Worm (Caenorhabditis elegans) whole organism, L1 larva: ENCODE measurements around the gene Y32H12A.6.

Experiments used
- C04F5.9 ChIP-seq: sonication (generic microtip); optimal IDR thresholded peaks from 2 replicates; lab custom pipeline; 2016; ENCODE audit warnings: missing genetic modification characterization, missing compliant biosample characterization
- C16A3.4 ChIP-seq: fragments of 150-350 bp; optimal IDR thresholded peaks from 2 replicates; lab custom pipeline; 2014; ENCODE audit warnings: missing biosample characterization, missing genetic modification characterization
- C34B4.2 ChIP-seq: sonication (generic microtip); optimal IDR thresholded peaks from 2 replicates; lab custom pipeline; 2017; ENCODE audit warnings: mild to moderate bottlenecking, missing genetic modification characterization, missing compliant biosample characterization
- F16B12.6 ChIP-seq: fragments of 150-350 bp; optimal IDR thresholded peaks from 2 replicates; lab custom pipeline; 2014; ENCODE audit warnings: missing biosample characterization, missing genetic modification characterization
- Y116A8C.19 ChIP-seq: sonication (generic microtip); optimal IDR thresholded peaks from 2 replicates; lab custom pipeline; 2016; ENCODE audit warnings: missing compliant biosample characterization, missing genetic modification characterization, borderline replicate concordance
- aha-1 ChIP-seq: fragments of 150-350 bp; optimal IDR thresholded peaks from 2 replicates; lab custom pipeline; 2014; ENCODE audit warnings: missing biosample characterization, missing genetic modification characterization
- alr-1 ChIP-seq: fragments of 200-800 bp; sonication (Bioruptor generic); optimal IDR thresholded peaks from 2 replicates; lab custom pipeline; 2018; ENCODE audit warnings: borderline replicate concordance, mild to moderate bottlenecking, missing genetic modification characterization, missing compliant biosample characterization
- aly-2 ChIP-seq: fragments of 150-350 bp; optimal IDR thresholded peaks from 2 replicates; lab custom pipeline; 2014; ENCODE audit warnings: missing biosample characterization, missing genetic modification characterization
- ama-1 ChIP-seq: fragments of 150-350 bp; optimal IDR thresholded peaks from 2 replicates; lab custom pipeline; 2014
- ceh-82 ChIP-seq, 3 experiments: fragments of 150-350 bp in 1 of 3; sonication (generic microtip) in 2 of 3; optimal IDR thresholded peaks; 2 replicates each; lab custom pipeline; 2014 to 2017; ENCODE audit warnings: missing biosample characterization in 3 of 3, missing genetic modification characterization in 3 of 3
- ceh-88 ChIP-seq: fragments of 200-800 bp; sonication (Bioruptor generic); IDR thresholded peaks from 2 replicates; pipeline ENCODE4 v1.3.6; 2022; ENCODE audit warnings: missing genetic modification characterization, missing compliant biosample characterization
- dsc-1 ChIP-seq: sonication (generic microtip); optimal IDR thresholded peaks from 2 replicates; lab custom pipeline; 2016; ENCODE audit warnings: mild to moderate bottlenecking, missing genetic modification characterization, missing compliant biosample characterization
- efl-1 ChIP-seq, 4 experiments: fragments of 150-350 bp; optimal IDR thresholded peaks in 3 of 4; peaks in 1 of 4; 1 replicate in 1 of 4; 2 replicates in 3 of 4; lab custom pipeline; 2014; ENCODE audit warnings: missing biosample characterization in 2 of 4, missing genetic modification characterization in 2 of 4, missing genetic modification reagents in 2 of 4
- egl-13 ChIP-seq: sonication (generic microtip); optimal IDR thresholded peaks from 2 replicates; lab custom pipeline; 2016; ENCODE audit warnings: missing genotype, missing genetic modification reagents, missing genetic modification characterization, missing compliant biosample characterization
- egl-27 ChIP-seq, 2 experiments: fragments of 150-350 bp in 1 of 2; sonication (generic microtip); optimal IDR thresholded peaks; 3 replicates each; lab custom pipeline; 2017 to 2018; ENCODE audit warnings: missing biosample characterization in 2 of 2, missing genetic modification characterization in 2 of 2, missing genetic modification reagents in 2 of 2
- elt-3 ChIP-seq, 6 experiments: fragments of 150-350 bp in 1 of 6; sonication (generic microtip); optimal IDR thresholded peaks; 2 replicates each; lab custom pipeline; 2017 to 2018; ENCODE audit warnings: missing biosample characterization in 6 of 6, missing genetic modification characterization in 6 of 6, inconsistent platforms in 1 of 6
- ets-5 ChIP-seq: fragments of 200-800 bp; sonication (Bioruptor generic); IDR thresholded peaks from 2 replicates; pipeline ENCODE4 v1.3.6; 2022; ENCODE audit warnings: missing genetic modification characterization, missing compliant biosample characterization
- fkh-10 ChIP-seq: sonication (generic microtip); optimal IDR thresholded peaks from 2 replicates; lab custom pipeline; 2017; ENCODE audit warnings: missing biosample characterization, missing genetic modification reagents, missing genetic modification characterization
- fkh-4 ChIP-seq: sonication (generic microtip); optimal IDR thresholded peaks from 2 replicates; lab custom pipeline; 2016; ENCODE audit warnings: missing compliant biosample characterization, missing genetic modification characterization, borderline replicate concordance
- fos-1 ChIP-seq: fragments of 150-350 bp; optimal IDR thresholded peaks from 2 replicates; lab custom pipeline; 2014; ENCODE audit warnings: missing biosample characterization, missing genetic modification characterization
- grh-1 ChIP-seq: fragments of 200-800 bp; sonication (Bioruptor generic); IDR thresholded peaks from 2 replicates; pipeline ENCODE4 v1.3.6; 2022; ENCODE audit warnings: missing genetic modification reagents, missing genetic modification characterization, missing compliant biosample characterization
- hlh-4 ChIP-seq: sonication (generic microtip); optimal IDR thresholded peaks from 2 replicates; lab custom pipeline; 2016; ENCODE audit warnings: mild to moderate bottlenecking, missing genetic modification characterization, missing compliant biosample characterization
- hpl-2 ChIP-seq: fragments of 150-350 bp; optimal IDR thresholded peaks from 2 replicates; lab custom pipeline; 2014; ENCODE audit warnings: missing biosample characterization, missing genetic modification reagents, missing genetic modification characterization
- lin-14 ChIP-seq: fragments of 200-800 bp; sonication (Bioruptor generic); optimal IDR thresholded peaks from 2 replicates; lab custom pipeline; 2018; ENCODE audit warnings: mild to moderate bottlenecking, missing genetic modification characterization, moderate library complexity, missing compliant biosample characterization
- lin-35 ChIP-seq, 2 experiments: fragments of 150-350 bp; optimal IDR thresholded peaks; 2 replicates each; lab custom pipeline; 2014; ENCODE audit warnings: missing biosample characterization in 2 of 2, missing genetic modification characterization in 2 of 2, missing genetic modification reagents in 2 of 2
- lsy-2 ChIP-seq, 2 experiments: fragments of 150-350 bp; optimal IDR thresholded peaks; 2 replicates each; lab custom pipeline; 2014; ENCODE audit warnings: missing biosample characterization in 2 of 2, missing genetic modification characterization in 2 of 2
- mdl-1 ChIP-seq, 2 experiments: fragments of 150-350 bp; optimal IDR thresholded peaks; 2 replicates each; lab custom pipeline; 2014 to 2017; ENCODE audit warnings: missing biosample characterization in 2 of 2, missing genetic modification characterization in 2 of 2, inconsistent platforms in 1 of 2
- mef-2 ChIP-seq: fragments of 150-350 bp; optimal IDR thresholded peaks from 2 replicates; lab custom pipeline; 2014; ENCODE audit warnings: missing biosample characterization, missing genetic modification characterization
- mep-1 ChIP-seq: fragments of 150-350 bp; optimal IDR thresholded peaks from 2 replicates; lab custom pipeline; 2014; ENCODE audit warnings: missing biosample characterization, missing genetic modification characterization
- nhr-11 ChIP-seq: fragments of 150-350 bp; optimal IDR thresholded peaks from 2 replicates; lab custom pipeline; 2014; ENCODE audit warnings: missing biosample characterization, missing genetic modification characterization
- nhr-19 ChIP-seq: fragments of 200-800 bp; sonication (Bioruptor generic); conservative IDR thresholded peaks from 2 replicates; pipeline ENCODE4 v1.3.6; 2022; ENCODE audit warnings: missing genetic modification characterization, missing compliant biosample characterization
- nhr-47 ChIP-seq: sonication (generic microtip); optimal IDR thresholded peaks from 2 replicates; lab custom pipeline; 2016; ENCODE audit warnings: mild to moderate bottlenecking, missing genetic modification characterization, moderate library complexity, missing compliant biosample characterization
- nhr-84 ChIP-seq: sonication (generic microtip); optimal IDR thresholded peaks from 2 replicates; lab custom pipeline; 2017; ENCODE audit warnings: missing biosample characterization, missing genetic modification characterization
- nhr-90 ChIP-seq: sonication (generic microtip); optimal IDR thresholded peaks from 2 replicates; lab custom pipeline; 2016; ENCODE audit warnings: mild to moderate bottlenecking, missing genetic modification characterization, missing compliant biosample characterization; ENCODE audit not compliant: poor library complexity
- rnt-1 ChIP-seq: sonication (generic microtip); optimal IDR thresholded peaks from 2 replicates; lab custom pipeline; 2016; ENCODE audit warnings: mild to moderate bottlenecking, missing genetic modification characterization, moderate library complexity, missing compliant biosample characterization
- snpc-4 ChIP-seq: fragments of 150-350 bp; optimal IDR thresholded peaks from 2 replicates; lab custom pipeline; 2014; ENCODE audit warnings: missing biosample characterization, missing genetic modification characterization
- sox-4 ChIP-seq: sonication (generic microtip); optimal IDR thresholded peaks from 2 replicates; lab custom pipeline; 2016; ENCODE audit warnings: missing genetic modification characterization, missing compliant biosample characterization
- swsn-7 ChIP-seq: sonication (generic microtip); optimal IDR thresholded peaks from 2 replicates; lab custom pipeline; 2016; ENCODE audit warnings: missing genetic modification characterization, missing compliant biosample characterization
- tlp-1 ChIP-seq: fragments of 150-350 bp; optimal IDR thresholded peaks from 2 replicates; lab custom pipeline; 2014; ENCODE audit warnings: missing biosample characterization, missing genetic modification characterization
- unc-130 ChIP-seq: fragments of 150-350 bp; optimal IDR thresholded peaks from 2 replicates; lab custom pipeline; 2017; ENCODE audit warnings: missing biosample characterization, missing genetic modification characterization, inconsistent platforms
- vab-15 ChIP-seq: sonication (generic microtip); optimal IDR thresholded peaks from 2 replicates; lab custom pipeline; 2017; ENCODE audit warnings: missing genotype, mild to moderate bottlenecking, missing genetic modification characterization, missing compliant biosample characterization
- xbp-1 ChIP-seq: sonication (generic microtip); optimal IDR thresholded peaks from 2 replicates; lab custom pipeline; 2016; ENCODE audit warnings: missing genetic modification characterization, missing compliant biosample characterization
- zip-4 ChIP-seq: fragments of 200-800 bp; sonication (Bioruptor generic); optimal IDR thresholded peaks from 2 replicates; lab custom pipeline; 2018; ENCODE audit warnings: mild to moderate bottlenecking, missing genetic modification characterization, moderate library complexity, missing compliant biosample characterization
- ztf-11 ChIP-seq, 2 experiments: sonication (generic microtip); optimal IDR thresholded peaks; 2 replicates each; lab custom pipeline; 2016 to 2017; ENCODE audit warnings: missing genetic modification characterization in 2 of 2, missing biosample characterization in 1 of 2, missing compliant biosample characterization in 1 of 2

The Y32H12A.6 gene

DNA sequence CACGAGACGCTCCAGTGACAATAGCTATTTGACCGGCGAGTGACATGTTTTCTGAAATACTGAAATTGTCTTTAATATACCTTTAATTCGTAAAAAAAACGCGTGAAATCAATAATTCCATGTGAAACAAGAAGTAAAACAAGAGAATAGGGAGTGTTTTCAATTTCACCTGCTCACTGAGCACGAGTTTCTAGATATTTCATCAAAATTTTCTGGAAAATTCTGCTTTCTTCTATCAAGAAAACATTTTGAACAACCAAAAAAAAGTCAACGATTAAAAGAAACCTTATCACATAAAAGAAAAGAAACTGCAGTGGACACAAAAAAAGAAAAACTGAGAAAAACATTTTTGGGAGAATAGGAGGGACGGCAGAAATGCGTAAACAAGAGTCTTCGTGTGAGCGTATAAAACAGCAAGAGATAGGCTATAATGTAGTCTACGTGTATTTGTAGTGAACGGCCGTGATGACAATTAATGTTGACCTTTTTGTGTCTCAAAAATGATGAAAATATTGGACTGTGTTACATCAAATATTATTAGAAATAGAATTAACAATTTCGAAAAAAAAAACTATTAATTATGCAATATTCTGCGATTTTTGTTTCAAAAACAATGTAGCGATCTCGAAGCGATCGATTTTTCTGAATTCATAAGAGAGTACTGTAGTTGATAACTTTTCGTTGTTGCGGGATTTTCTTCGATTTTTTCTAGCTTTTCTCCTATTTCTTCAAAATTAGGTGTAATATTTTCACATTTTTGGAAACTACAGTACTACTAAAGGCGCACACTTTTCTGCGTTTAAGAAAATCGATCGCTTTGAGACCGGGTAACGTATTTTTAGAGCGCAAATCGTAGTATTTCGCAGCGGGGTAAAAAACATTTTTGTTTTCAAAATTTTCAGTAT is 13.7 kb downstream of the Y32H12A.6 start, which contains the start of gene dhs-9 (continued):
- TF ChIP-seq hlh-4 (tag; lab: Kevin White, UChicago) = no peak
- no peak for TF ChIP-seq zip-4 (GFP tag; lab: Kevin White, UChicago)
- TF ChIP-seq nhr-19 (GFP tag; lab: Robert Waterston, UW) = peak; percentile 7; the same call in 1 of the 2 replicates
- no peak for TF ChIP-seq grh-1 (GFP tag; lab: Robert Waterston, UW)
- TF ChIP-seq dsc-1 (tag; lab: Kevin White, UChicago) = no peak
- TF ChIP-seq ztf-11 (tag; optimal IDR thresholded peaks at IDR 0.05; lab: Kevin White, UChicago) = no peak

DNA sequence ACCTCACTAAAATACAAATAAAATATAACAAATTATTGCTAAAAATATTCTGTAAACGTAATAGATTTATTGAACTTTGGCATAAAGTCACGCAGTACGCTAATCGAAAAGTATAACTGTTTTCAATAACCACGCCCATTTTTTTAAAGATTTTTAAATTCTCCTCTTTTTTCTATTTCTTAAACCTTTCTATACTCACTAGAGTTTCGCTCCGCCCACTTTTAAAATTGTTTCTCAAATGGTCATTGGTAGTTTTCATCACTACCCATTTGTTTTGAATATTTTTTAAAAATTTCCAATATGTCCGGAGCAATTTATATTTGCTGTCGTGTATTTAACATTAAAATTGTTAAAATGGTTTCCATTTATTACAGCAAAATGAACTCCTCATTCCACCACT is 20.1 kb downstream of the Y32H12A.6 start, which contains the start of gene Y32H12A.1:
Gene Y32H12A.1 (plus strand): TSS at position 301 of the 400 bp plus-strand sequence.
- TF ChIP-seq swsn-7 (tag; lab: Kevin White, UChicago) (no peak), lsy-2 (tag; optimal IDR thresholded peaks at IDR 0.05; lab: Kevin White, UChicago) (no peak), ceh-82 (tag; optimal IDR thresholded peaks at IDR 0.05; lab: Kevin White, UChicago) (no peak), Y116A8C.19 (tag; lab: Kevin White, UChicago) (no peak), ets-5 (GFP tag; lab: Robert Waterston, UW) (no peak), dsc-1 (tag; lab: Kevin White, UChicago) (no peak), vab-15 (tag; lab: Kevin White, UChicago) (no peak), fos-1 (tag; lab: Kevin White, UChicago) (no peak), egl-27 (tag; optimal IDR thresholded peaks at IDR 0.05; lab: Kevin White, UChicago) (no peak), aha-1 (tag; lab: Kevin White, UChicago) (no peak), efl-1 (optimal IDR thresholded peaks at IDR 0.05; lab: Kevin White, UChicago) (no peak), efl-1 (GFP tag; optimal IDR thresholded peaks at IDR 0.05 in 1 of 2; lab: Kevin White, UChicago) (no peak), aly-2 (tag; lab: Kevin White, UChicago) (no peak), tlp-1 (tag; lab: Kevin White, UChicago) (no peak), mef-2 (tag; lab: Kevin White, UChicago) (no peak), nhr-11 (tag; lab: Kevin White, UChicago) (no peak), nhr-90 (tag; lab: Kevin White, UChicago) (no peak)
- TF ChIP-seq, all 84 proteins: peak for 0

DNA sequence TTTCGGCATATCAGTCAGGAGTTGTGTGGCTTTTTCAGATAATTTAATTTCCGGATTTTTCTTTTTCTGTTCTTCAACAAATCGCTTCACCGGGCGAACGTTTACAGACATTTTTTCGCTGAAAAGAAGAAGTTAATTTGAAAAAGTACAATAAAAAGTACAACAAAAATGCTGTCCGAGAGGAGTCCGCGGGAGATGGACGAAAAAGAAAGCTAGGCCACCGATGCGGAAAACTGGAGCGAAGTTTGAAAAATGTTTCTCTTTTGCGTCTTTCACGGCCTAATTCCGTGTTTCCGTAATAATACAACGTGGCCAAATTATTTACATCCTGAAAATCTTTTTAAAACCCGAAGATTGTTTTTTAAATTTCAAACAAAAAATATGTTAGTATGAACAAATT is 32.7 kb downstream of the Y32H12A.6 start, which contains the start of gene thoc-5:
Gene thoc-5 (minus strand): TSS at position 152 of the 400 bp plus-strand sequence.
- TF ChIP-seq swsn-7 (tag; lab: Kevin White, UChicago) (peak; percentile 91), ets-5 (GFP tag; lab: Robert Waterston, UW) (no peak), elt-3 (tag; optimal IDR thresholded peaks at IDR 0.05; lab: Kevin White, UChicago) (peak in 2 of 6 experiments; percentile 61 to 69), xbp-1 (tag; lab: Kevin White, UChicago) (peak; percentile 91), tlp-1 (tag; lab: Kevin White, UChicago) (no peak), efl-1 (optimal IDR thresholded peaks at IDR 0.05; lab: Kevin White, UChicago) (peak; percentile 98 to 99), efl-1 (GFP tag; optimal IDR thresholded peaks at IDR 0.05 in 1 of 2; lab: Kevin White, UChicago) (peak; percentile 97 to 100), unc-130 (tag; lab: Kevin White, UChicago) (peak; percentile 33), ama-1 (lab: Kevin White, UChicago) (no peak), C04F5.9 (tag; lab: Kevin White, UChicago) (peak; percentile 92), aly-2 (tag; lab: Kevin White, UChicago) (peak; percentile 28), nhr-84 (no peak), lin-14 (GFP tag; lab: Kevin White, UChicago) (peak; percentile 84), C16A3.4 (tag; lab: Kevin White, UChicago) (peak; percentile 73), lin-35 (GFP tag; optimal IDR thresholded peaks at IDR 0.05; lab: Kevin White, UChicago) (peak; percentile 98), alr-1 (tag; lab: Kevin White, UChicago) (no peak), sox-4 (peak; percentile 97), F16B12.6 (tag; lab: Kevin White, UChicago) (peak; percentile 58), fos-1 (tag; lab: Kevin White, UChicago) (peak; percentile 34), fkh-10 (GFP tag; lab: Kevin White, UChicago) (no peak), mep-1 (peak; percentile 82), mdl-1 (tag; optimal IDR thresholded peaks at IDR 0.05; lab: Kevin White, UChicago) (peak in 1 of 2 experiments; percentile 54), nhr-47 (tag; lab: Kevin White, UChicago) (peak; percentile 96), C34B4.2 (tag; lab: Kevin White, UChicago) (peak; percentile 35), ceh-88 (GFP tag; lab: Robert Waterston, UW) (peak; percentile 67), fkh-4 (tag; lab: Kevin White, UChicago) (peak; percentile 99), hpl-2 (no peak), zip-4 (GFP tag; lab: Kevin White, UChicago) (peak; percentile 71), rnt-1 (tag; lab: Kevin White, UChicago) (peak; percentile 100), nhr-90 (tag; lab: Kevin White, UChicago) (peak; percentile 96), snpc-4 (peak; percentile 57), egl-13 (tag; lab: Kevin White, UChicago) (peak; percentile 95)
